Fruit fly (Drosophila melanogaster) whole organism, prepupa: ENCODE results near the gene Mp.

Experiments used
- CG11902 ChIP-seq: fragments of 200-800 bp; sonication (Bioruptor generic); optimal IDR thresholded peaks from 3 replicates; lab custom pipeline; 2016; ENCODE audit warnings: missing biosample characterization, missing genetic modification characterization
- CG3919 ChIP-seq: fragments of 200-800 bp; sonication (Bioruptor generic); optimal IDR thresholded peaks from 3 replicates; lab custom pipeline; 2016; ENCODE audit warnings: missing biosample characterization, missing genetic modification characterization
- CG8319 ChIP-seq: fragments of 200-800 bp; sonication (Bioruptor generic); optimal IDR thresholded peaks from 3 replicates; lab custom pipeline; 2016; ENCODE audit warnings: missing biosample characterization, missing genetic modification characterization
- Hr39 ChIP-seq: fragments of 200-800 bp; sonication (Bioruptor generic); optimal IDR thresholded peaks from 2 replicates; lab custom pipeline; 2016; ENCODE audit warnings: missing biosample characterization, missing genetic modification characterization
- Smox ChIP-seq: fragments of 200-800 bp; sonication (Bioruptor generic); optimal IDR thresholded peaks from 3 replicates; lab custom pipeline; 2016; ENCODE audit warnings: missing biosample characterization, missing genetic modification characterization
- dac ChIP-seq: fragments of 200-800 bp; sonication (Bioruptor generic); optimal IDR thresholded peaks from 2 replicates; lab custom pipeline; 2017; ENCODE audit warnings: missing biosample characterization, mild to moderate bottlenecking, missing genetic modification characterization
- eg ChIP-seq: fragments of 200-800 bp; sonication (Bioruptor generic); IDR thresholded peaks from 3 replicates; pipeline ENCODE4 v1.3.6; 2022; ENCODE audit warnings: missing biosample characterization, missing genetic modification characterization
- esn ChIP-seq: fragments of 200-800 bp; sonication (Bioruptor generic); optimal IDR thresholded peaks from 2 replicates; lab custom pipeline; 2016; ENCODE audit warnings: missing biosample characterization, mild to moderate bottlenecking, missing genetic modification characterization, moderate library complexity
- pdm3 ChIP-seq: fragments of 200-800 bp; sonication (Bioruptor generic); optimal IDR thresholded peaks from 3 replicates; lab custom pipeline; 2016; ENCODE audit warnings: missing biosample characterization, missing genetic modification characterization
- vri ChIP-seq: fragments of 200-800 bp; sonication (Bioruptor generic); optimal IDR thresholded peaks from 3 replicates; lab custom pipeline; 2016; ENCODE audit warnings: missing biosample characterization, mild to moderate bottlenecking, missing genetic modification characterization

DNA sequence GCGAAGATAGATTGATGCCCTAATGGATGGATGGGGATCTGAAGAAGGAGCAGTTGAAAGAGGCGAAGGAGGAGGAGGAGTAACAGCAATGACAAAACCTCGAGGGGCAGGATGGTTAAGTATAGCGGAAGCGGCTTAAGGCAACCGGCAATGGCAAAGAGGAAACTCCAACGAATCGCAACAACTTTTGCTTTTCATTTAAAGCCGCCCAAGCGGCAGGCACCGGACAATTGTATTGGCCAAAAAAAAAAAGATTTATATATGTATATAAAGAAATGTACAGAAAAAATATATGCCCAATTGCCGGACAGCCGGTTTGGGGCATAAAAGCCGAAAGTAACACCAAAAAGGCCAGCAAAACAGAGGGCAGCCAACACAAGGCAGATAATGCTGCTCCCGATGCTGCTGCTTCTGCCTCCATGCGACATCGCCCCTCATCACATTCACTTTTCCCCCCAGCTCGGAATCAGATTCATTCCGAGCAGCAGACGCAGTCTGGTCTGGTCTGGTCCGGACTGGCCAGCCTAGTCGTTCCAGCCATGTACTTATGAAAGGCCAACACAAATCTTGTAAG lies 92.8 kb downstream of the Mp start:
- no peak for TF ChIP-seq esn (GFP tag; lab: Kevin White, UChicago)
- TF ChIP-seq eg (GFP tag; lab: Robert Waterston, UW) = no peak
- no peak for TF ChIP-seq dac
- TF ChIP-seq Smox (GFP tag; lab: Kevin White, UChicago) = no peak
- TF ChIP-seq pdm3 (GFP tag; lab: Kevin White, UChicago) = no peak
- TF ChIP-seq vri (GFP tag; lab: Kevin White, UChicago) = no peak
- TF ChIP-seq Hr39 = no peak
- TF ChIP-seq CG8319 = no peak
- TF ChIP-seq CG11902 (GFP tag; lab: Kevin White, UChicago) = no peak
- no peak for TF ChIP-seq CG3919 (GFP tag; lab: Kevin White, UChicago)
